Fruit fly (Drosophila melanogaster) whole organism, prepupa: ENCODE data around the gene CG31606.

Experiments
- Blimp-1 ChIP-seq: fragments of 200-800 bp; sonication (Bioruptor generic); optimal IDR thresholded peaks from 3 replicates; lab custom pipeline; 2017; ENCODE audit warnings: missing biosample characterization, missing genetic modification characterization, mild to moderate bottlenecking, moderate library complexity, missing genetic modification reagents
- CG10631 ChIP-seq: fragments of 200-800 bp; sonication (Bioruptor generic); optimal IDR thresholded peaks from 2 replicates; lab custom pipeline; 2016; ENCODE audit warnings: missing biosample characterization, missing genetic modification characterization
- CG10669 ChIP-seq: fragments of 200-800 bp; sonication (Bioruptor generic); optimal IDR thresholded peaks from 3 replicates; lab custom pipeline; 2018; ENCODE audit warnings: missing biosample characterization, mild to moderate bottlenecking, missing genetic modification characterization, moderate library complexity
- CG11294 ChIP-seq: fragments of 200-800 bp; sonication (Bioruptor generic); IDR thresholded peaks from 2 replicates; pipeline ENCODE4 v1.3.6; 2022; ENCODE audit warnings: missing biosample characterization, missing genetic modification characterization
- CG11762 ChIP-seq: fragments of 200-800 bp; sonication (Bioruptor generic); optimal IDR thresholded peaks from 3 replicates; lab custom pipeline; 2016; ENCODE audit warnings: missing biosample characterization, missing genetic modification characterization; ENCODE audit not compliant: insufficient read depth
- CG11902 ChIP-seq: fragments of 200-800 bp; sonication (Bioruptor generic); optimal IDR thresholded peaks from 3 replicates; lab custom pipeline; 2016; ENCODE audit warnings: missing biosample characterization, missing genetic modification characterization
- CG15336 ChIP-seq: fragments of 200-800 bp; sonication (Bioruptor generic); IDR thresholded peaks from 2 replicates; pipeline ENCODE4 v1.3.6; 2022; ENCODE audit warnings: missing biosample characterization, missing genetic modification characterization
- CG1621 ChIP-seq: fragments of 200-800 bp; sonication (Bioruptor generic); optimal IDR thresholded peaks from 3 replicates; lab custom pipeline; 2018; ENCODE audit warnings: missing biosample characterization, mild to moderate bottlenecking, missing genetic modification characterization
- CG3032 ChIP-seq: fragments of 200-800 bp; optimal IDR thresholded peaks from 2 replicates; lab custom pipeline; 2019; ENCODE audit warnings: missing biosample characterization, mild to moderate bottlenecking, missing genetic modification characterization, moderate library complexity
- CG31627 ChIP-seq: fragments of 200-800 bp; sonication (Bioruptor generic); optimal IDR thresholded peaks from 3 replicates; lab custom pipeline; 2016; ENCODE audit warnings: missing biosample characterization, missing genetic modification characterization
- CG32006 ChIP-seq: fragments of 200-800 bp; sonication (Bioruptor generic); optimal IDR thresholded peaks from 3 replicates; lab custom pipeline; 2017; ENCODE audit warnings: missing biosample characterization, mild to moderate bottlenecking, missing genetic modification characterization
- CG34406 ChIP-seq: fragments of 200-800 bp; sonication (Bioruptor generic); optimal IDR thresholded peaks from 3 replicates; lab custom pipeline; 2016; ENCODE audit warnings: missing biosample characterization, missing genetic modification characterization
- CG3919 ChIP-seq: fragments of 200-800 bp; sonication (Bioruptor generic); optimal IDR thresholded peaks from 3 replicates; lab custom pipeline; 2016; ENCODE audit warnings: missing biosample characterization, missing genetic modification characterization
- CG6163 ChIP-seq: fragments of 200-800 bp; sonication (Bioruptor generic); IDR thresholded peaks from 3 replicates; pipeline ENCODE4 v1.3.6; 2022; ENCODE audit warnings: missing biosample characterization, missing genetic modification characterization
- CG6276 ChIP-seq: fragments of 200-800 bp; sonication (Bioruptor generic); optimal IDR thresholded peaks from 2 replicates; lab custom pipeline; 2017; ENCODE audit warnings: missing biosample characterization, mild to moderate bottlenecking, missing genetic modification characterization
- CG6854 ChIP-seq: fragments of 200-800 bp; sonication (Bioruptor generic); optimal IDR thresholded peaks from 2 replicates; lab custom pipeline; 2017; ENCODE audit warnings: missing biosample characterization, mild to moderate bottlenecking, missing genetic modification characterization
- CG7368 ChIP-seq: fragments of 200-800 bp; sonication (Bioruptor generic); optimal IDR thresholded peaks from 3 replicates; lab custom pipeline; 2016; ENCODE audit warnings: missing biosample characterization, missing genetic modification characterization
- CG8119 ChIP-seq: fragments of 200-800 bp; sonication (Bioruptor generic); IDR thresholded peaks from 3 replicates; pipeline ENCODE4 v1.3.6; 2022; ENCODE audit warnings: missing biosample characterization, missing genetic modification characterization
- CG8319 ChIP-seq: fragments of 200-800 bp; sonication (Bioruptor generic); optimal IDR thresholded peaks from 3 replicates; lab custom pipeline; 2016; ENCODE audit warnings: missing biosample characterization, missing genetic modification characterization
- Ets21C ChIP-seq: fragments of 200-800 bp; sonication (Bioruptor generic); optimal IDR thresholded peaks from 3 replicates; lab custom pipeline; 2016; ENCODE audit warnings: missing biosample characterization, missing genetic modification characterization
- Ets96B ChIP-seq: fragments of 200-800 bp; optimal IDR thresholded peaks from 2 replicates; lab custom pipeline; 2019; ENCODE audit warnings: missing biosample characterization, mild to moderate bottlenecking, missing genetic modification characterization, moderate library complexity
- Hr38 ChIP-seq: sonication (Bioruptor generic); optimal IDR thresholded peaks from 2 replicates; lab custom pipeline; 2016; ENCODE audit warnings: missing biosample characterization, missing genetic modification characterization
- Hr39 ChIP-seq: fragments of 200-800 bp; sonication (Bioruptor generic); optimal IDR thresholded peaks from 2 replicates; lab custom pipeline; 2016; ENCODE audit warnings: missing biosample characterization, missing genetic modification characterization
- Lpt ChIP-seq: fragments of 200-800 bp; sonication (Bioruptor generic); optimal IDR thresholded peaks from 3 replicates; lab custom pipeline; 2016; ENCODE audit warnings: missing biosample characterization, missing genetic modification characterization
- Met ChIP-seq: fragments of 200-800 bp; sonication (Bioruptor generic); optimal IDR thresholded peaks from 3 replicates; lab custom pipeline; 2016; ENCODE audit warnings: missing biosample characterization, missing genetic modification characterization
- Sox14 ChIP-seq: fragments of 200-800 bp; sonication (Bioruptor generic); optimal IDR thresholded peaks from 3 replicates; lab custom pipeline; 2016; ENCODE audit warnings: missing biosample characterization, missing genetic modification characterization
- achi ChIP-seq: fragments of 200-800 bp; sonication (Bioruptor generic); optimal IDR thresholded peaks from 3 replicates; lab custom pipeline; 2016; ENCODE audit warnings: missing biosample characterization, missing genetic modification characterization
- dsx ChIP-seq: fragments of 200-800 bp; optimal IDR thresholded peaks from 3 replicates; lab custom pipeline; 2019; ENCODE audit warnings: missing biosample characterization, mild to moderate bottlenecking, missing genetic modification characterization, moderate library complexity; ENCODE audit not compliant: poor library complexity, severe bottlenecking
- eg ChIP-seq: fragments of 200-800 bp; sonication (Bioruptor generic); IDR thresholded peaks from 3 replicates; pipeline ENCODE4 v1.3.6; 2022; ENCODE audit warnings: missing biosample characterization, missing genetic modification characterization
- fd85E ChIP-seq: fragments of 200-800 bp; sonication (Bioruptor generic); optimal IDR thresholded peaks from 3 replicates; lab custom pipeline; 2016; ENCODE audit warnings: missing biosample characterization, missing genetic modification characterization
- net ChIP-seq: fragments of 200-800 bp; sonication (Bioruptor generic); optimal IDR thresholded peaks from 3 replicates; lab custom pipeline; 2016; ENCODE audit warnings: missing biosample characterization, missing genetic modification characterization
- spab ChIP-seq: fragments of 200-800 bp; sonication (Bioruptor generic); optimal IDR thresholded peaks from 2 replicates; lab custom pipeline; 2017; ENCODE audit warnings: missing biosample characterization, mild to moderate bottlenecking, missing genetic modification characterization, missing genetic modification reagents
- svp ChIP-seq: fragments of 200-800 bp; sonication (Bioruptor generic); peaks from one replicate; lab custom pipeline; 2016; ENCODE audit warnings: missing biosample characterization, missing genetic modification characterization
- vri ChIP-seq: fragments of 200-800 bp; sonication (Bioruptor generic); optimal IDR thresholded peaks from 3 replicates; lab custom pipeline; 2016; ENCODE audit warnings: missing biosample characterization, mild to moderate bottlenecking, missing genetic modification characterization

The CG31606 gene

DNA sequence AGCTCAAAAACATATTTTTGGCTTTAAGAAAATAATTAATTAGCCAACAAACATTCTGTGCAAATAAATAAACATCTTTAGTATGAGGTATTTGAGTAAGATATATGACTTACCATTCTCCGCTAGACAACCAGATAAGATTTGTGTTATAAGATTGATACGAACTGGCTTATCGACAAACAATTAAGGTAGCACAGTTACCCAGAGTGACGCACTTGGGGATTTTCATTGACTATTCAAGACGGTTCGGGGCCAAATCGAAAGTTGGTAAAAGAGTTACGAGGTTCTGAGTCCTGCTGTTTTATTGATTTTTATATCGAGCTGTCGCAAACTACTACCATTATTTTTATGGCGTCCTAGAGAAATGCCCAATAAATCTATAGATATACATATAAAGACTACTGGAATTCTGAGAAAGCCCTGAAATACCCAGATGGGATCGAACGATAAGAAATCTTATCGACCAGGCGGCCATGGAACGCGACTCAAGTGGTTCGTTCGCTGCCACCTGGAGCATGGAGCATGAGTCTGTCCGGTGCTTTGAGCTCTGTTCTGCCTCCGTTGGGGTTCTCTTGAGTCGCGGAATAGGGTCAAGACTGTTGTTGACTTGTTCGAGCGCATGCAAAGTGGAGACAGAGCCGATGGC lies 17.3 kb upstream of the CG31606 start:
- TF ChIP-seq CG6276 (GFP tag; lab: Kevin White, UChicago) (no peak), vri (GFP tag; lab: Kevin White, UChicago) (peak; percentile 5)
- TF ChIP-seq, all 60 proteins: peak for 1

DNA sequence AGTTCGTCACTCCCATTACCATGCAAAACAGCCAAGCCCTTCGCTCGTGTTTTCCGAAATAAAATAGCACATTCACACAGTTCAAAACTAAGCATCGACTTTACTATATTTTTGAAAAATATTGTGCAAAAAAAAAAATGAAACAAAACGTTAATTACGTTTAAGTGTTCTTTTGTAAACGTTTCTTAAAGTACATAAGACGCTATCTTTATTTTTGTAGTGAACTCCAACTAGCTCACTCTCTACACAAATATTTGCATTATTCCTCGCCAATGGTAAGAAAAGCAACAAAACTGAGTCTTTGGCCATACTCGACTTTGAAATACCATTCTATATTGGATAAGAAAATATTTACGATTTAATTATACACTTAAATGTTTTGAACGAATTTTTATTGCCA lies 16.7 kb upstream of the CG31606 start:
- TF ChIP-seq spab (GFP tag; lab: Kevin White, UChicago) (no peak), CG8119 (no peak), CG7368 (no peak), Ets21C (GFP tag; lab: Kevin White, UChicago) (no peak), eg (no peak)

DNA sequence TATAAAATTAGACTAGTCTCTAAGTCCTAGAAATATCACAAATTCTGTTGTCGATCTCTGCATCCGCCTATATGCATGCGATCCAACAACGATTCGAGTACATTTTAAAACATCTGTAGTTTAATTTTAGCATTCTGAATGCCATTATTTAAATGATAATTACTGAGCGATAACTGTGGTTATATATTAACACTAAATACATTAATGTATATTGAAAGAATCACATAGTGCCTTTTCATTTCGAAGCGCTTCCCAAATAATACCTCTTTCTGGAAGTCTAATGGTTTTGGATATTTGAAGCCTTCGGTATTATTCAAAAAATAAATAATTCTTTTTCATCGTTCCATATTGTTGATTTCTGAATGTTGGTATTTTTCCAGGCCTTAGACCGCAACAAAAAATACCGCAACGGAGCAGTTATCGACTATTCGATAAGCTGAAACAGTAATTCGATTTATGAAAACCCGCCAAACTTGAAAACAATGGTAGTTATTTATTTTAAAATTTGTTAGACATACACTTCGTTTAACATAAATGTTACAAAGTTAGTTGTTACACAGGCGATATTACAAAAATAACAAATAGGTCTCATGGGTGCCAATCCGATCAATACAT lies 13.5 kb upstream of the CG31606 start:
- no peak for TF ChIP-seq CG6276 (GFP tag; lab: Kevin White, UChicago)
- no peak for TF ChIP-seq vri (GFP tag; lab: Kevin White, UChicago)
- TF ChIP-seq CG10669 (GFP tag; lab: Kevin White, UChicago), result no peak
- no peak for TF ChIP-seq CG3032 (tag; lab: Kevin White, UChicago)
- no peak for TF ChIP-seq Ets96B (tag; lab: Kevin White, UChicago)
- TF ChIP-seq fd85E, result no peak
- no peak for TF ChIP-seq net (GFP tag; lab: Kevin White, UChicago)
- TF ChIP-seq CG8319 (GFP tag; lab: Kevin White, UChicago), result no peak
- no peak for TF ChIP-seq eg
- no peak for TF ChIP-seq Hr39 (GFP tag; lab: Kevin White, UChicago)
- TF ChIP-seq CG11762 (GFP tag; lab: Kevin White, UChicago), result no peak
- TF ChIP-seq Hr38, result no peak
- no peak for TF ChIP-seq CG8119
- TF ChIP-seq CG6163 (GFP tag; lab: Robert Waterston, UW), result no peak
- no peak for TF ChIP-seq CG11294 (GFP tag; lab: Robert Waterston, UW)
- TF ChIP-seq svp (GFP tag; lab: Kevin White, UChicago), result no peak
- no peak for TF ChIP-seq Sox14
- TF ChIP-seq CG3919 (GFP tag; lab: Kevin White, UChicago), result no peak
- TF ChIP-seq spab (GFP tag; lab: Kevin White, UChicago), result no peak
- no peak for TF ChIP-seq Met (GFP tag; lab: Kevin White, UChicago)

DNA sequence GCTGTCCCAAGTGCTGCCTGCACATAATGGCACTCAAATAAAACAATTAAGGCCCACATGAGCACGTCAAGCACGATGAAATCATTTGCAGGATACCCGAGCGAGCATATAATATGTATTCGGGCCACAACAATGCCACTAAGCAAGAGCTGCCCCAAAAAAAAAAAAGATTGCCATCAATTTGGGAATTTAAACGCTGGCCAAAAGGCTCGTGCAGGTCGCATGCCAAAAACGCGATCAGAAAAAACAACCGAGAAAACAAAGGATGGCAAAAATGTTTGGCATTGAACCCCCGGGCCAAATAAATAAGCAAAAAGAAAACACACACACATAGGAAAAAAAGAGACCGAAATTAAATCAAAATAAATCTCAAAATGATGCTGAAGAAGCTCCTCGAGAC lies 4.7 kb upstream of the CG31606 start:
- TF ChIP-seq CG3919 (GFP tag; lab: Kevin White, UChicago), result no peak
- no peak for TF ChIP-seq achi (GFP tag; lab: Kevin White, UChicago)
- peak; percentile 77 for TF ChIP-seq CG6854 (GFP tag; lab: Kevin White, UChicago)
- TF ChIP-seq vri (GFP tag; lab: Kevin White, UChicago), result peak; percentile 12

DNA sequence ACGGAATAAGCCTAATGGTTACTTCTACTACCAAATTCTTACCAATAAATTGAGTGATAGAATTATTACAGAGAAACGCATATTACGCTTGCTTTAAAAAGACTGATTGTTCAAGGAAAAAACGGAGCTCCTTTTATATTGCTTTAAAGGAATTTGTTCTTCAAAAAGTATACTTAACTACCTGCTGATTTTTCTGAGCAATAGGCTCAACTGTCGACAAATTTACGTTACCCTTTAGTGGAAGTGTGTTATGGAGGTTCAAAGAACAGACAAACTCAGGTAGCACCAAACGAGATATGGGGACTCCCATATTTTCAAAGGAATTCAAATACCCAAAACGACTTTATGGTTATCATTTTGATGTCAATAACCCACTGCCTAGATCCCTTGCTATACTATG lies 3.5 kb upstream of the CG31606 start, which contains the start of gene CG42762:
CG42762 (minus strand) TSS at position 101 of the 400 bp plus-strand sequence.
- TF ChIP-seq CG11902 (GFP tag; lab: Kevin White, UChicago), result no peak
- no peak for TF ChIP-seq dsx (GFP tag; lab: Kevin White, UChicago)
- TF ChIP-seq CG10631 (GFP tag; lab: Kevin White, UChicago), result no peak
- TF ChIP-seq CG34406 (GFP tag; lab: Kevin White, UChicago), result no peak
- no peak for TF ChIP-seq CG31627
- no peak for TF ChIP-seq CG32006 (GFP tag; lab: Kevin White, UChicago)
- no peak for TF ChIP-seq Hr39 (GFP tag; lab: Kevin White, UChicago)
- TF ChIP-seq Blimp-1 (GFP tag; lab: Kevin White, UChicago), result no peak
- TF ChIP-seq CG3919 (GFP tag; lab: Kevin White, UChicago), result no peak
- no peak for TF ChIP-seq CG15336
- TF ChIP-seq Lpt (GFP tag; lab: Kevin White, UChicago), result no peak
- TF ChIP-seq CG10669 (GFP tag; lab: Kevin White, UChicago), result no peak
- TF ChIP-seq CG1621 (tag; lab: Kevin White, UChicago), result no peak
- no peak for TF ChIP-seq Ets21C (GFP tag; lab: Kevin White, UChicago)
